Worm (Caenorhabditis elegans): ENCODE results near the gene F15H10.7.

The F15H10.7 gene

ce11 chrV:10428608-10429007 lies 22.4 kb upstream of the F15H10.7 start, which contains the start of gene tag-314:
Gene tag-314 (minus strand): TSS chrV:10428708.
- no peak for TF ChIP-seq ets-4 (tag; optimal IDR thresholded peaks at IDR 0.05)

ce11 chrV:10426253-10426652 lies 20.0 kb upstream of the F15H10.7 start, which contains the start of gene apc-10:
Gene apc-10 (minus strand): TSS chrV:10426353.
- no peak for TF ChIP-seq ceh-31 (tag; optimal IDR thresholded peaks at IDR 0.05)
- no peak for TF ChIP-seq mec-3 (tag; optimal IDR thresholded peaks at IDR 0.05; ENCODE audit: borderline replicate concordance)
- TF ChIP-seq ceh-6 (GFP tag; optimal IDR thresholded peaks at IDR 0.05) = no peak
- TF ChIP-seq lin-11 (tag; optimal IDR thresholded peaks at IDR 0.05) = no peak
- TF ChIP-seq hlh-8 (tag; optimal IDR thresholded peaks at IDR 0.05) = no peak
- TF ChIP-seq odd-2 (tag; optimal IDR thresholded peaks at IDR 0.05) = no peak
- TF ChIP-seq ceh-24 (tag; optimal IDR thresholded peaks at IDR 0.05) = no peak
- no peak for TF ChIP-seq pros-1 (tag; optimal IDR thresholded peaks at IDR 0.05)
- no peak for TF ChIP-seq ceh-30 (tag; optimal IDR thresholded peaks at IDR 0.05)
- TF ChIP-seq pag-3 (tag; optimal IDR thresholded peaks at IDR 0.05; ENCODE audit: borderline replicate concordance) = no peak
- TF ChIP-seq sdc-2 (tag; optimal IDR thresholded peaks at IDR 0.05) = no peak
- no peak for TF ChIP-seq ahr-1 (tag; optimal IDR thresholded peaks at IDR 0.05)
- no peak for TF ChIP-seq fkh-10 (GFP tag; optimal IDR thresholded peaks at IDR 0.05)
- no peak for TF ChIP-seq unc-55 (GFP tag; optimal IDR thresholded peaks at IDR 0.05)

- no peak for TF ChIP-seq F13H6.1 (tag; optimal IDR thresholded peaks at IDR 0.05)
- no peak for TF ChIP-seq eyg-1 (tag; optimal IDR thresholded peaks at IDR 0.05)
- no peak for TF ChIP-seq tbx-7 (tag; optimal IDR thresholded peaks at IDR 0.05)
- TF ChIP-seq pha-4 (tag; optimal IDR thresholded peaks at IDR 0.05) = no peak
- TF ChIP-seq ets-4 (tag; optimal IDR thresholded peaks at IDR 0.05) = no peak
- TF ChIP-seq npax-4 (tag; optimal IDR thresholded peaks at IDR 0.05) = no peak
- TF ChIP-seq ceh-48 (tag; optimal IDR thresholded peaks at IDR 0.05) = no peak
- no peak for TF ChIP-seq ceh-2 (tag; optimal IDR thresholded peaks at IDR 0.05)
- TF ChIP-seq nfya-1 (tag; optimal IDR thresholded peaks at IDR 0.05) = no peak
- no peak for TF ChIP-seq fax-1 (tag; optimal IDR thresholded peaks at IDR 0.05)
- TF ChIP-seq C08G9.2 (tag; optimal IDR thresholded peaks at IDR 0.05) = no peak
- TF ChIP-seq pha-2 (tag; optimal IDR thresholded peaks at IDR 0.05) = no peak
- no peak for TF ChIP-seq pros-1 (tag; optimal IDR thresholded peaks at IDR 0.05)
- no peak for TF ChIP-seq ceh-34 (tag; optimal IDR thresholded peaks at IDR 0.05)
These were observed 18.9 kb upstream of the F15H10.7 start, which contains the start of gene col-12 for ce11 chrV:10425098-10425497. Gene col-12 (minus strand): TSS chrV:10425198.

DNA sequence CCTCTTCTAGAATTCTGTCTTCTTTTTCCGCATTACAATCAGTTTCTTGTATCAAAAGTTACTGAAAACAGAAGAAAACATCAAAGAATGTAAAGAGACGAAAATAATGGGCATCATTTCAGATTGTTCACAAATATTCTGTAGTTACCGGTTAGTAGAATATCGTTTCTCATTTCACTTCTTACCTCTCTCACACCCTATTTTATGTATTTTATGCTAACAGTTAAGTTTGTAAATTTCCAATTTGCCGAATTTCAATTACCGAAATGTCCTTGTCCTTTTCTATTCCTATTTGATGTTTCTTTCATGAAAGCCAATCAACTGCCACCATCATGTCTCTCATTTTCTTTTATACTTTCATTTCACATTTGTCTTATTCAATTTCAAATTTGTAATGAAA lies 17.3 kb upstream of the F15H10.7 start:
- TF ChIP-seq dmd-4 (tag; optimal IDR thresholded peaks at IDR 0.05; ENCODE audit: borderline replicate concordance) = no peak
- TF ChIP-seq pqm-1 (tag; optimal IDR thresholded peaks at IDR 0.05) = no peak
- TF ChIP-seq lim-6 (tag; optimal IDR thresholded peaks at IDR 0.05) = no peak

- TF ChIP-seq ets-4 (tag; optimal IDR thresholded peaks at IDR 0.05) (no peak), eyg-1 (tag; optimal IDR thresholded peaks at IDR 0.05) (no peak), elt-4 (tag; optimal IDR thresholded peaks at IDR 0.05) (no peak), ceh-31 (tag; optimal IDR thresholded peaks at IDR 0.05) (no peak), pat-9 (tag; optimal IDR thresholded peaks at IDR 0.05) (no peak), hlh-13 (GFP tag; optimal IDR thresholded peaks at IDR 0.05) (no peak), pag-3 (tag; optimal IDR thresholded peaks at IDR 0.05; ENCODE audit: borderline replicate concordance) (no peak), ztf-16 (tag; optimal IDR thresholded peaks at IDR 0.05) (no peak), lim-6 (tag; optimal IDR thresholded peaks at IDR 0.05) (no peak), ceh-22 (tag; optimal IDR thresholded peaks at IDR 0.05) (no peak), sox-4 (tag; optimal IDR thresholded peaks at IDR 0.05) (no peak)
These were observed 15.6 kb upstream of the F15H10.7 start, which contains the start of gene col-13 for ce11 chrV:10421802-10422201. Gene col-13 (minus strand): TSS chrV:10421902.
